Worm (Caenorhabditis elegans) whole organism, late embryonic: ENCODE data around the gene T04C12.33.

Source experiments
- F13H6.1 ChIP-seq: sonication (generic microtip); optimal IDR thresholded peaks from 2 replicates; lab custom pipeline; 2016; ENCODE audit warnings: missing genetic modification characterization, missing compliant biosample characterization
- ama-1 ChIP-seq: fragments of 150-350 bp; optimal IDR thresholded peaks from 2 replicates; lab custom pipeline; 2014
- ceh-22 ChIP-seq: sonication (generic microtip); optimal IDR thresholded peaks from 2 replicates; lab custom pipeline; 2017; ENCODE audit warnings: missing biosample characterization, missing genetic modification characterization
- ceh-24 ChIP-seq: sonication (generic microtip); optimal IDR thresholded peaks from 2 replicates; lab custom pipeline; 2016; ENCODE audit warnings: mild to moderate bottlenecking, missing genetic modification characterization, missing compliant biosample characterization
- ceh-9 ChIP-seq: sonication (generic microtip); optimal IDR thresholded peaks from 2 replicates; lab custom pipeline; 2016; ENCODE audit warnings: mild to moderate bottlenecking, missing genetic modification characterization, inconsistent platforms, missing compliant biosample characterization
- elt-4 ChIP-seq: sonication (generic microtip); optimal IDR thresholded peaks from 2 replicates; lab custom pipeline; 2016; ENCODE audit warnings: missing genetic modification characterization, missing compliant biosample characterization
- ets-4 ChIP-seq: sonication (generic microtip); optimal IDR thresholded peaks from 2 replicates; lab custom pipeline; 2016; ENCODE audit warnings: missing genetic modification characterization, missing compliant biosample characterization
- fkh-10 ChIP-seq: fragments of 150-350 bp; optimal IDR thresholded peaks from 2 replicates; lab custom pipeline; 2014; ENCODE audit warnings: missing biosample characterization, missing genetic modification reagents, missing genetic modification characterization
- fkh-6 ChIP-seq: sonication (generic microtip); optimal IDR thresholded peaks from 2 replicates; lab custom pipeline; 2016; ENCODE audit warnings: missing genetic modification characterization, missing compliant biosample characterization
- mec-3 ChIP-seq: sonication (generic microtip); optimal IDR thresholded peaks from 2 replicates; lab custom pipeline; 2016; ENCODE audit warnings: borderline replicate concordance, missing genetic modification characterization, missing compliant biosample characterization
- pqm-1 ChIP-seq: sonication (generic microtip); optimal IDR thresholded peaks from 2 replicates; lab custom pipeline; 2016; ENCODE audit warnings: missing genetic modification characterization, missing compliant biosample characterization
- tbx-2 ChIP-seq: sonication (generic microtip); optimal IDR thresholded peaks from 2 replicates; lab custom pipeline; 2016; ENCODE audit warnings: missing genetic modification characterization, missing compliant biosample characterization
- unc-42 ChIP-seq: sonication (generic microtip); optimal IDR thresholded peaks from 2 replicates; lab custom pipeline; 2016; ENCODE audit warnings: missing genotype, missing genetic modification characterization, missing compliant biosample characterization
- unc-55 ChIP-seq: sonication (generic microtip); optimal IDR thresholded peaks from 2 replicates; lab custom pipeline; 2017; ENCODE audit warnings: missing biosample characterization, missing genetic modification reagents, missing genetic modification characterization

ce11 chrV:11087519-11087998 is 35.5 kb downstream of the T04C12.33 start, which contains the start of gene Y42A5A.1:
- no peak for TF ChIP-seq unc-55 (GFP tag; lab: Kevin White, UChicago)
- no peak for TF ChIP-seq fkh-10
- TF ChIP-seq ama-1 (lab: Kevin White, UChicago) = no peak
- no peak for TF ChIP-seq ceh-24 (tag; lab: Kevin White, UChicago)
- no peak for TF ChIP-seq ceh-9 (tag; lab: Kevin White, UChicago)
- TF ChIP-seq unc-42 (tag; lab: Kevin White, UChicago) = no peak
- TF ChIP-seq pqm-1 = no peak
- no peak for TF ChIP-seq ceh-22 (tag; lab: Kevin White, UChicago)
- no peak for TF ChIP-seq fkh-6 (tag; lab: Kevin White, UChicago)
- no peak for TF ChIP-seq tbx-2 (tag; lab: Kevin White, UChicago)
- no peak for TF ChIP-seq F13H6.1 (tag; lab: Kevin White, UChicago)
- TF ChIP-seq mec-3 (tag; lab: Kevin White, UChicago) = no peak
- no peak for TF ChIP-seq ets-4 (tag; lab: Kevin White, UChicago)
- TF ChIP-seq elt-4 = no peak
